Worm (Caenorhabditis elegans): ENCODE data around the gene clec-88.

DNA sequence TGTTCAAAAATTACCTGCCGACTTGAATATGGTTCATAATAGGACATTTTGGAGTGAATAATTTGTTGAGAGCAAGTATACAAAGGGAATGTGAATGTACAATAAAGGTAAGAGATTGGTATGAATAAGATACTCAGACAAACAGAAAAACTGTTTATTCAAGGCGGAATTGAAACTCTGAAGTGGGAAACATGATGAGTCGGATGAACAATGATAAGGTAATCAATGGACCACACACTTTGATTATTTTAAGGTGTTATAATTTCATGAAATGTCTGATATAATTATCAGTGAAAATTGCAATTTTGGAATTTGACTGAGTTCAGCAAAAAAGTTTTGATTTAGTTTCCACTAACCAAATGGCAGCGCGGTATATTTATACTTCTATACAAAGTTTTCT is 26.0 kb upstream of the clec-88 start:
- no peak for TF ChIP-seq flt-1 (GFP tag; IDR thresholded peaks at IDR 0.05)
- no peak for TF ChIP-seq ama-1 (optimal IDR thresholded peaks at IDR 0.05)
- TF ChIP-seq pes-1 (GFP tag; IDR thresholded peaks at IDR 0.05), result no peak

Measured in whole organism, early embryonic.